Worm (Caenorhabditis elegans): Measurements from ENCODE around the gene skr-14.
A peak's percentile ranks its signal among the peaks of the same experiment; 100 is the strongest.

Gene skr-14

ce11 chrV:4400118-4400517, 21.3 kb downstream of the skr-14 start, which contains the start of gene F13A2.4:
Gene F13A2.4, minus strand, starts transcription at chrV:4400218.
- TF ChIP-seq ceh-88 (GFP tag; IDR thresholded peaks at IDR 0.05) (no peak), lsy-2 (tag; optimal IDR thresholded peaks at IDR 0.05) (no peak), grh-1 (GFP tag; IDR thresholded peaks at IDR 0.05) (no peak), nhr-90 (tag; optimal IDR thresholded peaks at IDR 0.05; ENCODE audit: poor library complexity) (no peak), nhr-237 (tag; optimal IDR thresholded peaks at IDR 0.05) (no peak), ets-5 (GFP tag; IDR thresholded peaks at IDR 0.05) (no peak), irx-1 (tag; optimal IDR thresholded peaks at IDR 0.05) (no peak)

ce11 chrV:4398884-4399283, 22.5 kb downstream of the skr-14 start:
- TF ChIP-seq ets-5 (GFP tag; IDR thresholded peaks at IDR 0.05) (no peak), efl-1 (optimal IDR thresholded peaks at IDR 0.05) (no peak), efl-1 (GFP tag; optimal IDR thresholded peaks at IDR 0.05 in 1 of 2) (peak in 1 of 2 experiments; percentile 38)

ce11 chrV:4398127-4398526, 23.2 kb downstream of the skr-14 start:
- TF ChIP-seq Y116A8C.19 (tag; optimal IDR thresholded peaks at IDR 0.05; ENCODE audit: borderline replicate concordance) (no peak), efl-1 (optimal IDR thresholded peaks at IDR 0.05) (no peak), efl-1 (GFP tag; optimal IDR thresholded peaks at IDR 0.05 in 1 of 2) (peak in 1 of 2 experiments; percentile 50)

- TF ChIP-seq nhr-20 (tag; optimal IDR thresholded peaks at IDR 0.05) (no peak), swsn-7 (tag; optimal IDR thresholded peaks at IDR 0.05) (no peak), ztf-4 (tag; optimal IDR thresholded peaks at IDR 0.05) (no peak), ceh-63 (GFP tag; optimal IDR thresholded peaks at IDR 0.05) (no peak), egl-27 (tag; optimal IDR thresholded peaks at IDR 0.05) (no peak), tlp-1 (tag; optimal IDR thresholded peaks at IDR 0.05) (no peak), isw-1 (GFP tag; IDR thresholded peaks at IDR 0.05) (no peak), ceh-82 (tag; optimal IDR thresholded peaks at IDR 0.05) (no peak), nhr-19 (GFP tag; conservative IDR thresholded peaks at IDR 0.05) (no peak), nhr-28 (tag; optimal IDR thresholded peaks at IDR 0.05) (no peak), irx-1 (tag; optimal IDR thresholded peaks at IDR 0.05) (no peak), hlh-4 (tag; optimal IDR thresholded peaks at IDR 0.05) (no peak), unc-62 (GFP tag; optimal IDR thresholded peaks at IDR 0.05) (no peak), fkh-10 (GFP tag; optimal IDR thresholded peaks at IDR 0.05) (no peak)
Observed at ce11 chrV:4396257-4396656, 25.1 kb downstream of the skr-14 start, which contains the start of gene F13A2.3. Gene F13A2.3, minus strand, starts transcription at chrV:4396357.

- TF ChIP-seq irx-1 (tag; optimal IDR thresholded peaks at IDR 0.05) = no peak
- no peak for TF ChIP-seq elt-2 (tag; optimal IDR thresholded peaks at IDR 0.05)
- no peak for TF ChIP-seq dpl-1 (GFP tag; optimal IDR thresholded peaks at IDR 0.05)
- no peak for TF ChIP-seq alr-1 (tag; optimal IDR thresholded peaks at IDR 0.05; ENCODE audit: borderline replicate concordance)
- no peak for TF ChIP-seq rnt-1 (tag; optimal IDR thresholded peaks at IDR 0.05)
- no peak for TF ChIP-seq mdl-1 (tag; optimal IDR thresholded peaks at IDR 0.05)
- no peak for TF ChIP-seq Y116A8C.19 (tag; optimal IDR thresholded peaks at IDR 0.05; ENCODE audit: borderline replicate concordance)
- no peak for TF ChIP-seq lin-39 (tag; optimal IDR thresholded peaks at IDR 0.05)
- TF ChIP-seq efl-3 (GFP tag; optimal IDR thresholded peaks at IDR 0.05) = no peak
- TF ChIP-seq C34B4.2 (tag; optimal IDR thresholded peaks at IDR 0.05) = no peak
- no peak for TF ChIP-seq ceh-90 (tag; optimal IDR thresholded peaks at IDR 0.05)
- TF ChIP-seq pax-3 (tag; optimal IDR thresholded peaks at IDR 0.05) = no peak
- no peak for TF ChIP-seq fos-1 (tag; optimal IDR thresholded peaks at IDR 0.05)
- no peak for TF ChIP-seq isw-1 (GFP tag; IDR thresholded peaks at IDR 0.05)
- TF ChIP-seq nhr-20 (tag; optimal IDR thresholded peaks at IDR 0.05) = no peak
- TF ChIP-seq ceh-8 (GFP tag; optimal IDR thresholded peaks at IDR 0.05) = no peak
Observed at ce11 chrV:4387916-4388315, 33.5 kb downstream of the skr-14 start.

Data from whole organism, L1 larva.